Worm (Caenorhabditis elegans): ENCODE measurements around the gene coq-8.

Gene coq-8

DNA sequence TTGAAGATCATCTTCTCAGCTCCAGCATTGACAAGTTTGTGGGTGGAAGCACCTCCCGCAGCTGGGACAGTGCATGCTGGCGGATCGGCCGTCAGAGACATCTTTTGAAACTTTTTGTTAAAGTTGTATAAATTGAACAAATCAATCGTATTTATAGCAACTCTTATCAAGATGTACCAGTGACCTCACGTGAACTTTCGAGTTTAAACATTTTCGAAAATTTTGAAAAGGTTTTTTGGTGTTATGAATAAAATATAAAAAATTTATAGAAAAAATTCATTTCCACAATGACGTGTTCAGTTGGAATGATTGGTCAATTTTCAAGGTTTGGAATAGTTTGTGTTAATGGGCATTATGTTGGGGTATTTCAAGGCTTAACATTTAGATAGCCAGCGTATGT is 5.4 kb downstream of the coq-8 start, which contains the start of the genes msd-4 and C35D10.3:
msd-4 (minus strand) TSS at position 101 of the 400 bp plus-strand sequence.
C35D10.3 (plus strand) TSS at position 279 of the 400 bp plus-strand sequence.
- TF ChIP-seq jun-1 (tag; optimal IDR thresholded peaks at IDR 0.05), result no peak
- TF ChIP-seq elt-1 (tag; optimal IDR thresholded peaks at IDR 0.05), result no peak
- TF ChIP-seq skn-1 (tag; optimal IDR thresholded peaks at IDR 0.05), result no peak
- no peak for TF ChIP-seq zag-1 (tag; optimal IDR thresholded peaks at IDR 0.05)
- no peak for TF ChIP-seq fkh-10 (GFP tag; optimal IDR thresholded peaks at IDR 0.05)
- TF ChIP-seq nhr-28 (tag; optimal IDR thresholded peaks at IDR 0.05), result no peak
- no peak for TF ChIP-seq elt-3 (tag; optimal IDR thresholded peaks at IDR 0.05)
- TF ChIP-seq nhr-237 (tag; optimal IDR thresholded peaks at IDR 0.05), result no peak
- no peak for TF ChIP-seq R02D3.7 (tag; optimal IDR thresholded peaks at IDR 0.05)
- no peak for TF ChIP-seq nhr-67 (tag; optimal IDR thresholded peaks at IDR 0.05)
- TF ChIP-seq aly-2 (tag; optimal IDR thresholded peaks at IDR 0.05), result no peak
- TF ChIP-seq eor-1 (tag; optimal IDR thresholded peaks at IDR 0.05), result no peak
- no peak for TF ChIP-seq egl-5 (tag; optimal IDR thresholded peaks at IDR 0.05)
- no peak for TF ChIP-seq nhr-11 (tag; optimal IDR thresholded peaks at IDR 0.05)
- no peak for TF ChIP-seq hmg-11 (tag; optimal IDR thresholded peaks at IDR 0.05)
- TF ChIP-seq tbx-2 (tag; optimal IDR thresholded peaks at IDR 0.05), result no peak
- TF ChIP-seq fkh-2 (tag; optimal IDR thresholded peaks at IDR 0.05), result no peak
- no peak for TF ChIP-seq lin-39 (tag; optimal IDR thresholded peaks at IDR 0.05)
- no peak for TF ChIP-seq elt-2 (tag; optimal IDR thresholded peaks at IDR 0.05)
- no peak for TF ChIP-seq ztf-4 (tag; optimal IDR thresholded peaks at IDR 0.05)

- no peak for TF ChIP-seq mdl-1 (tag; optimal IDR thresholded peaks at IDR 0.05)
- no peak for TF ChIP-seq pqm-1 (tag; optimal IDR thresholded peaks at IDR 0.05)
- no peak for TF ChIP-seq nhr-28 (tag; optimal IDR thresholded peaks at IDR 0.05)
- no peak for TF ChIP-seq fos-1 (tag; optimal IDR thresholded peaks at IDR 0.05)
- TF ChIP-seq eor-1 (tag; optimal IDR thresholded peaks at IDR 0.05), result no peak
- TF ChIP-seq mml-1 (tag; optimal IDR thresholded peaks at IDR 0.05), result no peak
Measured at ce11 chrIII:4870478-4870877, 7.3 kb downstream of the coq-8 start, which contains the start of gene gipc-1. gipc-1 (plus strand) TSS chrIII:4870778.

ce11 chrIII:4873395-4873794 is 10.2 kb downstream of the coq-8 start:
- TF ChIP-seq ceh-28 (tag; optimal IDR thresholded peaks at IDR 0.05), result no peak
- TF ChIP-seq nhr-12 (tag; optimal IDR thresholded peaks at IDR 0.05), result no peak
- no peak for TF ChIP-seq eor-1 (tag; optimal IDR thresholded peaks at IDR 0.05)
- TF ChIP-seq pqm-1 (tag; optimal IDR thresholded peaks at IDR 0.05), result no peak
- no peak for TF ChIP-seq ceh-82 (tag; optimal IDR thresholded peaks at IDR 0.05)
- no peak for TF ChIP-seq ceh-9 (tag; optimal IDR thresholded peaks at IDR 0.05)
- TF ChIP-seq lin-15B (tag; optimal IDR thresholded peaks at IDR 0.05), result no peak
- TF ChIP-seq fkh-2 (tag; optimal IDR thresholded peaks at IDR 0.05), result no peak
- TF ChIP-seq ZK546.5 (tag; optimal IDR thresholded peaks at IDR 0.05), result no peak
- TF ChIP-seq daf-12 (tag; optimal IDR thresholded peaks at IDR 0.05), result no peak
- no peak for TF ChIP-seq elt-2 (tag; optimal IDR thresholded peaks at IDR 0.05)
- TF ChIP-seq mml-1 (tag; optimal IDR thresholded peaks at IDR 0.05), result no peak
- no peak for TF ChIP-seq nhr-67 (tag; optimal IDR thresholded peaks at IDR 0.05)
- no peak for TF ChIP-seq elt-1 (tag; optimal IDR thresholded peaks at IDR 0.05)
- no peak for TF ChIP-seq egl-5 (tag; optimal IDR thresholded peaks at IDR 0.05)

DNA sequence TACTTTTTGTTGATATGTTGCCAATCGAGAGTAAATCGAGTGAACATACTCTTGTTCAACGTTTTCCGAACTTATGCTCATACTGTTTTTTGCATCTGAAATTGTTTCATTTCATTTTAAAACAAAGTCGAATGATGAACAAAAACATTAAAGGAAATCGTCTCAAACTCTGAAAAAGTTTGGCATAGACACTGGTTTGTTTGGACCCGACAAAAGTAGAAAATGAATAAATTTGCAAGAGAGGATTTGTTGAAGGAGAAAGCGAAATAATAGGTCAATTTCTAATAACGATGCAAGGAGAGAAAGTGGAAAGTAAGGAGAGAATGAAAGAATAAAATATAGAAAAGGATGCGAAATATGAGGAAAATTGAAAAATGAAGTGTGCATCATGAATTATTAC is 11.4 kb downstream of the coq-8 start, which contains the start of gene C35D10.12:
C35D10.12 (minus strand) TSS at position 101 of the 400 bp plus-strand sequence.
- TF ChIP-seq pha-4 (tag; optimal IDR thresholded peaks at IDR 0.05) (no peak), ztf-11 (tag; optimal IDR thresholded peaks at IDR 0.05) (no peak)

- TF ChIP-seq elt-1 (tag; optimal IDR thresholded peaks at IDR 0.05), result no peak
- TF ChIP-seq fkh-10 (GFP tag; optimal IDR thresholded peaks at IDR 0.05), result peak; percentile 39
Measured at ce11 chrIII:4875663-4876062, 12.4 kb downstream of the coq-8 start.

ce11 chrIII:4878281-4878680 is 15.1 kb downstream of the coq-8 start, which contains the start of the genes tost-1 and arx-6:
tost-1 (minus strand) TSS chrIII:4878311.
arx-6 (plus strand) TSS chrIII:4878658.
- peak; percentile 61 for TF ChIP-seq lin-15B (tag; optimal IDR thresholded peaks at IDR 0.05)
- peak; percentile 29 for TF ChIP-seq snpc-4 (tag; optimal IDR thresholded peaks at IDR 0.05)
- TF ChIP-seq aly-2 (tag; optimal IDR thresholded peaks at IDR 0.05), result no peak
- no peak for TF ChIP-seq nhr-12 (tag; optimal IDR thresholded peaks at IDR 0.05)
- TF ChIP-seq nfya-1 (tag; optimal IDR thresholded peaks at IDR 0.05; ENCODE audit: insufficient read depth), result peak; percentile 47
- TF ChIP-seq skn-1 (tag; optimal IDR thresholded peaks at IDR 0.05), result peak; percentile 27
- peak; percentile 3 for TF ChIP-seq elt-2 (tag; optimal IDR thresholded peaks at IDR 0.05)
